Fruit fly (Drosophila melanogaster) whole organism, pupa: ENCODE data around the gene for.
A peak's percentile ranks its signal among the peaks of the same experiment; 100 is the strongest.

Source experiments
- CG10348 ChIP-seq: fragments of 200-800 bp; sonication (Bioruptor generic); IDR thresholded peaks from 2 replicates; pipeline ENCODE4 v1.3.6; 2022; ENCODE audit warnings: missing biosample characterization, missing genetic modification characterization
- CG12605 ChIP-seq: fragments of 200-800 bp; sonication (Bioruptor generic); IDR thresholded peaks from 2 replicates; pipeline ENCODE4 v1.3.6; 2022; ENCODE audit warnings: missing biosample characterization, missing genetic modification characterization
- CG13204 ChIP-seq: fragments of 200-800 bp; sonication (Bioruptor generic); optimal IDR thresholded peaks from 2 replicates; lab custom pipeline; 2018; ENCODE audit warnings: missing biosample characterization, mild to moderate bottlenecking, missing genetic modification characterization, moderate library complexity
- CG14655 ChIP-seq: fragments of 200-800 bp; sonication (Bioruptor generic); optimal IDR thresholded peaks from 3 replicates; lab custom pipeline; 2017; ENCODE audit warnings: mild to moderate bottlenecking, missing biosample characterization, missing genetic modification reagents, missing genetic modification characterization
- CG15710 ChIP-seq: fragments of 200-800 bp; sonication (Bioruptor generic); optimal IDR thresholded peaks from 2 replicates; lab custom pipeline; 2018; ENCODE audit warnings: missing biosample characterization, mild to moderate bottlenecking, missing genetic modification characterization, moderate library complexity
- CG17806 ChIP-seq: fragments of 200-800 bp; sonication (Bioruptor generic); optimal IDR thresholded peaks from 2 replicates; lab custom pipeline; 2018; ENCODE audit warnings: missing biosample characterization, mild to moderate bottlenecking, missing genetic modification characterization, moderate library complexity
- CG32121 ChIP-seq: fragments of 200-800 bp; sonication (Bioruptor generic); IDR thresholded peaks from 2 replicates; pipeline ENCODE4 v1.3.6; 2022; ENCODE audit warnings: missing biosample characterization, missing genetic modification characterization
- CG34367 ChIP-seq: fragments of 200-800 bp; sonication (Bioruptor generic); optimal IDR thresholded peaks from 2 replicates; lab custom pipeline; 2018; ENCODE audit warnings: missing biosample characterization, mild to moderate bottlenecking, missing genetic modification characterization
- CG4496 ChIP-seq: fragments of 200-800 bp; sonication (Bioruptor generic); IDR thresholded peaks from 3 replicates; pipeline ENCODE4 v1.3.6; 2022; ENCODE audit warnings: missing biosample characterization, missing genetic modification characterization
- CG8159 ChIP-seq: fragments of 200-800 bp; sonication (Bioruptor generic); optimal IDR thresholded peaks from 3 replicates; lab custom pipeline; 2018; ENCODE audit warnings: missing biosample characterization, mild to moderate bottlenecking, missing genetic modification characterization, moderate library complexity
- CG8301 ChIP-seq: fragments of 200-800 bp; sonication (Bioruptor generic); optimal IDR thresholded peaks from 2 replicates; lab custom pipeline; 2018; ENCODE audit warnings: missing biosample characterization, mild to moderate bottlenecking, missing genetic modification characterization
- CG9948 ChIP-seq: fragments of 200-800 bp; sonication (Bioruptor generic); optimal IDR thresholded peaks from 2 replicates; lab custom pipeline; 2018; ENCODE audit warnings: missing biosample characterization, mild to moderate bottlenecking, missing genetic modification characterization, moderate library complexity
- D1 ChIP-seq: fragments of 200-800 bp; sonication (Bioruptor generic); optimal IDR thresholded peaks from 2 replicates; lab custom pipeline; 2018; ENCODE audit warnings: missing biosample characterization, mild to moderate bottlenecking, missing genetic modification characterization, moderate library complexity
- EcR ChIP-seq: fragments of 200-800 bp; sonication (Bioruptor generic); optimal IDR thresholded peaks from 3 replicates; lab custom pipeline; 2019; ENCODE audit warnings: missing biosample characterization, missing genetic modification characterization, mild to moderate bottlenecking, moderate library complexity, missing genetic modification reagents
- Ets98B ChIP-seq: fragments of 200-800 bp; sonication (Bioruptor generic); IDR thresholded peaks from 2 replicates; pipeline ENCODE4 v1.3.6; 2022; ENCODE audit warnings: missing biosample characterization, missing genetic modification characterization
- Pif1A ChIP-seq: fragments of 200-800 bp; sonication (Bioruptor generic); optimal IDR thresholded peaks from 3 replicates; lab custom pipeline; 2016; ENCODE audit warnings: missing biosample characterization, missing genetic modification characterization
- Snoo ChIP-seq: fragments of 200-800 bp; sonication (Bioruptor generic); optimal IDR thresholded peaks from 3 replicates; lab custom pipeline; 2017; ENCODE audit warnings: missing biosample characterization, mild to moderate bottlenecking, missing genetic modification characterization, inconsistent platforms
- fd96Ca ChIP-seq: fragments of 200-800 bp; sonication (Bioruptor generic); IDR thresholded peaks from 3 replicates; pipeline ENCODE4 v1.3.6; 2022; ENCODE audit warnings: missing biosample characterization, missing genetic modification characterization
- gl ChIP-seq: fragments of 200-800 bp; sonication (Bioruptor generic); optimal IDR thresholded peaks from 2 replicates; lab custom pipeline; 2018; ENCODE audit warnings: missing biosample characterization, mild to moderate bottlenecking, missing genetic modification characterization
- rn ChIP-seq: fragments of 200-800 bp; sonication (Bioruptor generic); IDR thresholded peaks from 2 replicates; pipeline ENCODE4 v1.3.6; 2022; ENCODE audit warnings: missing biosample characterization, missing genetic modification characterization

for gene

DNA sequence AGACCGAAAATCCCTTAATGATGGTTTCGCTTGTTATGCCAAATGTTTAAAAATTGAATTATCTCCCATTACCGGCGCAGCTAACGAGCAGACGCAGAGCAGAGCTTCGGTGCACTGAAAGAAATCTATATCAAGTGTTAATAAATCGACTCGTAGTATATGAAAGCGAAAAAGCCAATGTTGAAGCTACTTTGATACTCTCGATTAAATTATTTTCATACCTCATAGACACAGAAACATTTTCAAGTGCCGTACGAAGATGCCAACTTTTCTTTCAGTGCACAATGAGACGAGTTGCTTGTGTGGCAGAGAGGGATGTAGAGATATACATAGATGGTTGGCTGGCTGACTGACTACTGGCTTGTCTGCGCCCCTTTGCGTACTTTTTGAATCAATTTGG, 19.0 kb upstream of the for start:
- TF ChIP-seq CG15710 (no peak), CG14655 (GFP tag; lab: Kevin White, UChicago) (no peak), rn (GFP tag; lab: Robert Waterston, UW) (no peak), D1 (tag; lab: Kevin White, UChicago) (no peak), gl (tag; lab: Kevin White, UChicago) (no peak), fd96Ca (GFP tag; lab: Robert Waterston, UW) (no peak), CG4496 (GFP tag; lab: Robert Waterston, UW) (no peak), Pif1A (GFP tag; lab: Kevin White, UChicago) (no peak), CG17806 (no peak), CG8159 (no peak), CG8301 (no peak), EcR (GFP tag; lab: Kevin White, UChicago) (no peak), CG34367 (tag; lab: Kevin White, UChicago) (no peak), CG13204 (GFP tag; lab: Kevin White, UChicago) (no peak), CG9948 (tag; lab: Kevin White, UChicago) (no peak), Snoo (tag; lab: Kevin White, UChicago) (no peak)

- TF ChIP-seq D1 (tag; lab: Kevin White, UChicago): no peak
- TF ChIP-seq CG17806: no peak
- no peak for TF ChIP-seq CG14655 (GFP tag; lab: Kevin White, UChicago)
- TF ChIP-seq CG10348 (GFP tag; lab: Robert Waterston, UW): no peak
- no peak for TF ChIP-seq CG15710
- TF ChIP-seq Ets98B (GFP tag; lab: Robert Waterston, UW): no peak
- no peak for TF ChIP-seq CG8301
- no peak for TF ChIP-seq Pif1A (GFP tag; lab: Kevin White, UChicago)
- no peak for TF ChIP-seq CG32121 (GFP tag; lab: Robert Waterston, UW)
These were observed 13.7 kb upstream of the for start, which contains the start of gene Sfp24Bc for dm6 chr2L:3670481-3670880. Sfp24Bc (minus strand) TSS chr2L:3670581.

DNA sequence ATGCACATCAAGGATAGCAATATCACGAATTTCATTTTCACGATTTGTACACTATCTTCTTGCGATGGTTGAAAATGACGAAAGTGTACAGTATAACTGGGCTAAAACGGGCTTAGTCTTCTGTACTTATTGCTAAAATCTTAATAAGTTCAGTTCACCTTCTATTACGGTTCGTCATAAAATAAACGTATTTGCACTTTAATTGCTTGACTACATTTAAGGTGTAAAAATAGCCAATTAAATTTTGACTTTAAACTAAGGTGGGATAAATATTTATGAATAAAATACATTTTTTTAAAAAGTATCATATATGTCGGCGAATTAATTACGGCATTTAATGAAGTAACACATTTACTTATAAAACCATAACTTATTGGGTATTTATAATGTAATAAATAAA, 12.9 kb upstream of the for start, which contains the start of gene Sfp24Bb:
TSS of gene Sfp24Bb (minus strand) at position 101 of the 400 bp plus-strand sequence.
- no peak for TF ChIP-seq gl (tag; lab: Kevin White, UChicago)
- TF ChIP-seq CG8159: no peak
- no peak for TF ChIP-seq CG17806
- TF ChIP-seq EcR (GFP tag; lab: Kevin White, UChicago): no peak
- TF ChIP-seq CG12605 (GFP tag; lab: Robert Waterston, UW): no peak
- no peak for TF ChIP-seq CG32121 (GFP tag; lab: Robert Waterston, UW)
- TF ChIP-seq D1 (tag; lab: Kevin White, UChicago): no peak

dm6 chr2L:3669034-3669433, 12.3 kb upstream of the for start, which contains the start of gene Sfp24Bd:
Sfp24Bd (minus strand) TSS chr2L:3669134.
- TF ChIP-seq CG9948 (tag; lab: Kevin White, UChicago) (no peak), CG17806 (no peak), CG13204 (GFP tag; lab: Kevin White, UChicago) (no peak), CG10348 (GFP tag; lab: Robert Waterston, UW) (no peak), CG15710 (no peak), CG8301 (no peak), Ets98B (GFP tag; lab: Robert Waterston, UW) (no peak), CG32121 (GFP tag; lab: Robert Waterston, UW) (no peak)

- no peak for TF ChIP-seq Pif1A (GFP tag; lab: Kevin White, UChicago)
- no peak for TF ChIP-seq CG15710
- no peak for TF ChIP-seq gl (tag; lab: Kevin White, UChicago)
- TF ChIP-seq rn (GFP tag; lab: Robert Waterston, UW): no peak
- TF ChIP-seq EcR (GFP tag; lab: Kevin White, UChicago): no peak
- no peak for TF ChIP-seq CG10348 (GFP tag; lab: Robert Waterston, UW)
- TF ChIP-seq CG8301: no peak
- TF ChIP-seq CG9948 (tag; lab: Kevin White, UChicago): no peak
- TF ChIP-seq CG34367 (tag; lab: Kevin White, UChicago): no peak
- no peak for TF ChIP-seq CG8159
- TF ChIP-seq, all 21 proteins: peak for 0
These were observed 11.7 kb upstream of the for start, which contains the start of gene Sfp24Ba for dm6 chr2L:3668451-3668850. Sfp24Ba (minus strand) TSS chr2L:3668551.

dm6 chr2L:3662307-3662795, 5.6 kb upstream of the for start, which contains the start of gene Drgx:
Drgx (plus strand) TSS chr2L:3662745.
- no peak for TF ChIP-seq rn (GFP tag; lab: Robert Waterston, UW)
- TF ChIP-seq Ets98B (GFP tag; lab: Robert Waterston, UW): 0 out of 2 replicates have a peak, but pooled peaks have one; percentile 12
- TF ChIP-seq Snoo (tag; lab: Kevin White, UChicago): no peak
- no peak for TF ChIP-seq EcR (GFP tag; lab: Kevin White, UChicago)
- no peak for TF ChIP-seq CG4496 (GFP tag; lab: Robert Waterston, UW)
- TF ChIP-seq CG32121 (GFP tag; lab: Robert Waterston, UW): peak; percentile 20; the same call in 1 of the 2 replicates
- TF ChIP-seq D1 (tag; lab: Kevin White, UChicago): peak; percentile 3
